Worm (Caenorhabditis elegans) whole organism, mixed stage, embryonic: Measurements from ENCODE around the gene Y116A8A.6.

Experiments
- elt-3 ChIP-seq: fragments of 150-350 bp; optimal IDR thresholded peaks from 2 replicates; lab custom pipeline; 2014; ENCODE audit warnings: missing biosample characterization, missing genetic modification characterization
- flh-1 ChIP-seq: fragments of 200-800 bp; sonication (Bioruptor generic); optimal IDR thresholded peaks from 2 replicates; lab custom pipeline; 2018; ENCODE audit warnings: mild to moderate bottlenecking, missing genetic modification characterization, moderate library complexity, missing compliant biosample characterization
- lsy-2 ChIP-seq: fragments of 150-350 bp; optimal IDR thresholded peaks from 2 replicates; lab custom pipeline; 2014; ENCODE audit warnings: missing biosample characterization, missing genetic modification characterization
- mep-1 ChIP-seq: fragments of 150-350 bp; optimal IDR thresholded peaks from 2 replicates; lab custom pipeline; 2017; ENCODE audit warnings: missing biosample characterization, missing genetic modification reagents, missing genetic modification characterization, inconsistent platforms
- nhr-28 ChIP-seq: fragments of 150-350 bp; optimal IDR thresholded peaks from 2 replicates; lab custom pipeline; 2014; ENCODE audit warnings: missing biosample characterization, missing genetic modification characterization
- pha-4 ChIP-seq: fragments of 150-350 bp; optimal IDR thresholded peaks from 2 replicates; lab custom pipeline; 2018; ENCODE audit warnings: missing biosample characterization, missing genetic modification reagents, missing genetic modification characterization
- snpc-4 ChIP-seq: fragments of 150-350 bp; optimal IDR thresholded peaks from 2 replicates; lab custom pipeline; 2014; ENCODE audit warnings: missing biosample characterization, missing genetic modification characterization
- tbx-8 ChIP-seq: fragments of 200-800 bp; sonication (Bioruptor generic); optimal IDR thresholded peaks from 2 replicates; lab custom pipeline; 2018; ENCODE audit warnings: mild to moderate bottlenecking, missing genetic modification characterization, moderate library complexity, missing compliant biosample characterization

- TF ChIP-seq elt-3 (tag; lab: Kevin White, UChicago) (no peak), flh-1 (no peak), lsy-2 (no peak), snpc-4 (no peak), nhr-28 (no peak), tbx-8 (GFP tag; lab: Kevin White, UChicago) (no peak), pha-4 (tag; lab: Kevin White, UChicago) (no peak), mep-1 (tag; lab: Kevin White, UChicago) (no peak)
Observed at ce11 chrIV:16854790-16855189, 26.2 kb upstream of the Y116A8A.6 start, which contains the start of gene map-2.
